Fruit fly (Drosophila melanogaster) whole organism, embryonic: Measurements from ENCODE around the gene Vps39.

Source experiments
- Ada2b ChIP-seq: fragments of 200-800 bp; sonication (Bioruptor generic); IDR thresholded peaks from 2 replicates; pipeline ENCODE4 v1.3.6; 2022; ENCODE audit warnings: missing biosample characterization, missing genetic modification characterization
- BEAF-32 ChIP-seq: fragments of 200-800 bp; sonication (Bioruptor generic); optimal IDR thresholded peaks from 3 replicates; lab custom pipeline; 2017; ENCODE audit warnings: missing biosample characterization, missing genetic modification characterization, mild to moderate bottlenecking, moderate library complexity, missing genetic modification reagents
- C15 ChIP-seq: fragments of 200-800 bp; sonication (Bioruptor generic); IDR thresholded peaks from 3 replicates; pipeline ENCODE4 v1.3.6; 2022; ENCODE audit warnings: missing biosample characterization, missing genetic modification characterization
- CG11085 ChIP-seq: fragments of 200-800 bp; sonication (Bioruptor generic); IDR thresholded peaks from 2 replicates; pipeline ENCODE4 v1.3.6; 2022; ENCODE audit warnings: missing biosample characterization, missing genetic modification characterization
- CG12071 ChIP-seq: fragments of 200-800 bp; sonication (Bioruptor generic); optimal IDR thresholded peaks from 3 replicates; lab custom pipeline; 2018; ENCODE audit warnings: missing biosample characterization, mild to moderate bottlenecking, missing genetic modification characterization
- CG12219 ChIP-seq: fragments of 200-800 bp; sonication (Bioruptor generic); optimal IDR thresholded peaks from 3 replicates; lab custom pipeline; 2018; ENCODE audit warnings: missing biosample characterization, mild to moderate bottlenecking, missing genetic modification characterization
- CG12659 ChIP-seq: fragments of 200-800 bp; sonication (Bioruptor generic); optimal IDR thresholded peaks from 3 replicates; lab custom pipeline; 2017; ENCODE audit warnings: mild to moderate bottlenecking, missing biosample characterization, missing genetic modification reagents, missing genetic modification characterization
- CG13894 ChIP-seq: fragments of 200-800 bp; sonication (Bioruptor generic); optimal IDR thresholded peaks from 3 replicates; lab custom pipeline; 2018; ENCODE audit warnings: missing biosample characterization, mild to moderate bottlenecking, missing genetic modification characterization, moderate library complexity
- CG16863 ChIP-seq: fragments of 200-800 bp; sonication (Bioruptor generic); optimal IDR thresholded peaks from 3 replicates; lab custom pipeline; 2016; ENCODE audit warnings: missing biosample characterization, missing genetic modification characterization
- CG17361 ChIP-seq: fragments of 200-800 bp; sonication (Bioruptor generic); IDR thresholded peaks from 3 replicates; pipeline ENCODE4 v1.3.6; 2022; ENCODE audit warnings: missing biosample characterization, missing genetic modification characterization
- CG18011 ChIP-seq: fragments of 200-800 bp; sonication (Bioruptor generic); optimal IDR thresholded peaks from 2 replicates; lab custom pipeline; 2017; ENCODE audit warnings: missing biosample characterization, missing genetic modification characterization, mild to moderate bottlenecking, moderate library complexity, missing genotype
- CG1832 ChIP-seq: fragments of 200-800 bp; sonication (Bioruptor generic); optimal IDR thresholded peaks from 2 replicates; lab custom pipeline; 2017; ENCODE audit warnings: missing biosample characterization, mild to moderate bottlenecking, missing genetic modification characterization, inconsistent platforms
- CG32772 ChIP-seq: fragments of 200-800 bp; sonication (Bioruptor generic); IDR thresholded peaks from 2 replicates; pipeline ENCODE4 v1.3.6; 2022; ENCODE audit warnings: missing biosample characterization, missing genetic modification characterization
- CG3407 ChIP-seq: fragments of 200-800 bp; sonication (Bioruptor generic); optimal IDR thresholded peaks from 2 replicates; lab custom pipeline; 2018; ENCODE audit warnings: missing biosample characterization, mild to moderate bottlenecking, missing genetic modification characterization
- CG4360 ChIP-seq: fragments of 200-800 bp; sonication (Bioruptor generic); IDR thresholded peaks from 2 replicates; pipeline ENCODE4 v1.3.6; 2022; ENCODE audit warnings: missing biosample characterization, missing genetic modification characterization
- CG4730 ChIP-seq: fragments of 200-800 bp; sonication (Bioruptor generic); IDR thresholded peaks from 2 replicates; pipeline ENCODE4 v1.3.6; 2022; ENCODE audit warnings: missing biosample characterization, missing genetic modification characterization
- CG4820 ChIP-seq: fragments of 200-800 bp; sonication (Bioruptor generic); optimal IDR thresholded peaks from 3 replicates; lab custom pipeline; 2016; ENCODE audit warnings: missing biosample characterization, missing genetic modification characterization
- CG6813 ChIP-seq: fragments of 200-800 bp; sonication (Bioruptor generic); optimal IDR thresholded peaks from 2 replicates; lab custom pipeline; 2017; ENCODE audit warnings: missing biosample characterization, missing genetic modification characterization, mild to moderate bottlenecking, moderate library complexity, missing genetic modification reagents
- CG7556 ChIP-seq: fragments of 200-800 bp; sonication (Bioruptor generic); optimal IDR thresholded peaks from 2 replicates; lab custom pipeline; 2017; ENCODE audit warnings: missing biosample characterization, mild to moderate bottlenecking, missing genetic modification characterization
- CG7928 ChIP-seq: fragments of 200-800 bp; sonication (Bioruptor generic); optimal IDR thresholded peaks from 2 replicates; lab custom pipeline; 2017; ENCODE audit warnings: missing biosample characterization, mild to moderate bottlenecking, missing genetic modification characterization
- CG8924 ChIP-seq: fragments of 200-800 bp; optimal IDR thresholded peaks from 3 replicates; lab custom pipeline; 2019; ENCODE audit warnings: missing biosample characterization, mild to moderate bottlenecking, missing genetic modification characterization, moderate library complexity
- CkIIα-i1 ChIP-seq: fragments of 200-800 bp; sonication (Bioruptor generic); IDR thresholded peaks from 2 replicates; pipeline ENCODE4 v1.3.6; 2022; ENCODE audit warnings: missing biosample characterization, missing genetic modification characterization
- CrebB ChIP-seq: fragments of 200-800 bp; sonication (Bioruptor generic); optimal IDR thresholded peaks from 3 replicates; lab custom pipeline; 2018; ENCODE audit warnings: missing biosample characterization, mild to moderate bottlenecking, missing genetic modification characterization
- Dek ChIP-seq: fragments of 200-800 bp; sonication (Bioruptor generic); optimal IDR thresholded peaks from 3 replicates; lab custom pipeline; 2019; ENCODE audit warnings: missing biosample characterization, mild to moderate bottlenecking, missing genetic modification characterization, moderate library complexity
- HmgD ChIP-seq: fragments of 200-800 bp; sonication (Bioruptor generic); optimal IDR thresholded peaks from 3 replicates; lab custom pipeline; 2016; ENCODE audit warnings: missing biosample characterization, missing genetic modification characterization
- Hr78 ChIP-seq, 2 experiments: fragments of 200-800 bp in 1 of 2; fragments of >200 bp in 1 of 2; sonication (Bioruptor generic) in 1 of 2; optimal IDR thresholded peaks; 2 replicates each; lab custom pipeline; 2017 to 2019; ENCODE audit warnings: missing biosample characterization in 2 of 2, missing genetic modification characterization in 2 of 2, mild to moderate bottlenecking in 1 of 2, moderate library complexity in 1 of 2
- Jarid2 ChIP-seq: fragments of 200-800 bp; sonication (Bioruptor generic); optimal IDR thresholded peaks from 3 replicates; lab custom pipeline; 2017; ENCODE audit warnings: mild to moderate bottlenecking, missing biosample characterization, missing genetic modification reagents, missing genetic modification characterization
- Sry-β ChIP-seq: fragments of 200-800 bp; sonication (Bioruptor generic); optimal IDR thresholded peaks from 2 replicates; lab custom pipeline; 2018; ENCODE audit warnings: missing biosample characterization, mild to moderate bottlenecking, missing genetic modification characterization, moderate library complexity
- Xbp1 ChIP-seq: fragments of 200-800 bp; sonication (Bioruptor generic); optimal IDR thresholded peaks from 3 replicates; lab custom pipeline; 2016; ENCODE audit warnings: missing biosample characterization, mild to moderate bottlenecking, missing genetic modification characterization
- ara ChIP-seq: fragments of 200-800 bp; sonication (Bioruptor generic); IDR thresholded peaks from 2 replicates; pipeline ENCODE4 v1.3.6; 2022; ENCODE audit warnings: missing biosample characterization, missing genetic modification characterization
- az2 ChIP-seq: fragments of 200-800 bp; sonication (Bioruptor generic); optimal IDR thresholded peaks from 3 replicates; lab custom pipeline; 2016; ENCODE audit warnings: missing biosample characterization, missing genetic modification characterization
- bbx ChIP-seq: fragments of 200-800 bp; sonication (Bioruptor generic); IDR thresholded peaks from 2 replicates; pipeline ENCODE4 v1.3.6; 2022; ENCODE audit warnings: missing biosample characterization, missing genetic modification characterization; ENCODE audit not compliant: partially characterized antibody
- chinmo ChIP-seq: fragments of 200-800 bp; sonication (Bioruptor generic); IDR thresholded peaks from 4 replicates; pipeline ENCODE4 v1.3.6; 2022; ENCODE audit warnings: missing biosample characterization, missing genetic modification characterization; ENCODE audit not compliant: partially characterized antibody
- crc ChIP-seq: fragments of 200-800 bp; sonication (Bioruptor generic); optimal IDR thresholded peaks from 2 replicates; lab custom pipeline; 2016; ENCODE audit warnings: missing biosample characterization, missing genetic modification characterization
- danr ChIP-seq: fragments of 200-800 bp; sonication (Bioruptor generic); IDR thresholded peaks from 2 replicates; pipeline ENCODE4 v1.3.6; 2022; ENCODE audit warnings: missing biosample characterization, missing genetic modification characterization
- gt ChIP-seq: fragments of 200-800 bp; sonication (Bioruptor generic); IDR thresholded peaks from 2 replicates; pipeline ENCODE4 v1.3.6; 2022; ENCODE audit warnings: missing biosample characterization, missing genetic modification characterization
- hkb ChIP-seq, 2 experiments: fragments of 200-800 bp in 1 of 2; fragments of >200 bp in 1 of 2; sonication (Bioruptor generic) in 1 of 2; IDR thresholded peaks in 1 of 2; optimal IDR thresholded peaks in 1 of 2; 2 replicates each; pipeline versions ENCODE4 v1.3.6 to Lab custom; 2017 to 2022; ENCODE audit warnings: missing biosample characterization in 1 of 2, missing genetic modification characterization in 1 of 2
- nom ChIP-seq: fragments of 200-800 bp; sonication (Bioruptor generic); optimal IDR thresholded peaks from 2 replicates; lab custom pipeline; 2017; ENCODE audit warnings: missing biosample characterization, missing genetic modification characterization, mild to moderate bottlenecking, moderate library complexity, missing genetic modification reagents
- org-1 ChIP-seq: fragments of 200-800 bp; sonication (Bioruptor generic); optimal IDR thresholded peaks from 2 replicates; lab custom pipeline; 2017; ENCODE audit warnings: missing biosample characterization, missing genetic modification characterization
- p53 ChIP-seq: fragments of 200-800 bp; sonication (Bioruptor generic); optimal IDR thresholded peaks from 2 replicates; lab custom pipeline; 2016; ENCODE audit warnings: missing biosample characterization, missing genetic modification characterization
- salm ChIP-seq: fragments of 200-800 bp; sonication (Bioruptor generic); optimal IDR thresholded peaks from 2 replicates; lab custom pipeline; 2018; ENCODE audit warnings: missing biosample characterization, mild to moderate bottlenecking, missing genetic modification characterization
- scrt ChIP-seq: fragments of 200-800 bp; sonication (Bioruptor generic); optimal IDR thresholded peaks from 2 replicates; lab custom pipeline; 2018; ENCODE audit warnings: missing biosample characterization, mild to moderate bottlenecking, missing genetic modification characterization, moderate library complexity
- sens ChIP-seq: fragments of 200-800 bp; sonication (Bioruptor generic); peaks from one replicate; lab custom pipeline; 2016; ENCODE audit warnings: missing biosample characterization, missing genetic modification characterization
- slbo ChIP-seq: fragments of 200-800 bp; sonication (Bioruptor generic); IDR thresholded peaks from 2 replicates; pipeline ENCODE4 v1.3.6; 2022; ENCODE audit warnings: missing biosample characterization, missing genetic modification characterization
- sna ChIP-seq: fragments of 200-800 bp; sonication (Bioruptor generic); IDR thresholded peaks from 2 replicates; pipeline ENCODE4 v1.3.6; 2022; ENCODE audit warnings: missing biosample characterization, missing genetic modification characterization; ENCODE audit not compliant: partially characterized antibody
- sqz ChIP-seq: fragments of 200-800 bp; sonication (Bioruptor generic); optimal IDR thresholded peaks from 3 replicates; lab custom pipeline; 2018; ENCODE audit warnings: missing biosample characterization, mild to moderate bottlenecking, missing genetic modification characterization
- trem ChIP-seq: fragments of 200-800 bp; optimal IDR thresholded peaks from 3 replicates; lab custom pipeline; 2019; ENCODE audit warnings: missing biosample characterization, mild to moderate bottlenecking, missing genetic modification characterization, moderate library complexity
- tup ChIP-seq: fragments of 200-800 bp; sonication (Bioruptor generic); optimal IDR thresholded peaks from 2 replicates; lab custom pipeline; 2016; ENCODE audit warnings: missing biosample characterization, mild to moderate bottlenecking, missing genetic modification characterization, moderate library complexity
- zfh1 ChIP-seq: fragments of 200-800 bp; sonication (Bioruptor generic); IDR thresholded peaks from 3 replicates; pipeline ENCODE4 v1.3.6; 2022; ENCODE audit warnings: missing biosample characterization, missing genetic modification characterization

Gene Vps39

dm6 chr3R:18311368-18311919 lies 37.2 kb upstream of the Vps39 start (continued):
- TF ChIP-seq CG32772 (GFP tag; lab: Robert Waterston, UW) (0 out of 2 replicates have a peak, but pooled peaks have one; percentile 16), slbo (GFP tag; lab: Robert Waterston, UW) (peak; percentile 50), danr (no peak), CG12071 (GFP tag; lab: Kevin White, UChicago) (peak; percentile 79), CG4360 (GFP tag; lab: Robert Waterston, UW) (peak; percentile 82), p53 (GFP tag; lab: Kevin White, UChicago) (peak; percentile 49), CG12659 (GFP tag; lab: Kevin White, UChicago) (peak; percentile 49), Ada2b (peak; percentile 14), CrebB (tag; lab: Kevin White, UChicago) (peak; percentile 72), CG8924 (tag; lab: Kevin White, UChicago) (peak; percentile 73), CG18011 (GFP tag; lab: Kevin White, UChicago) (peak; percentile 24), hkb (optimal IDR thresholded peaks at IDR 0.05; lab: Kevin White, UChicago) (no peak), hkb (GFP tag; IDR thresholded peaks at IDR 0.05; lab: Robert Waterston, UW) (peak; percentile 73), bbx (GFP tag; lab: Robert Waterston, UW) (peak; percentile 53; the same call in 1 of the 2 replicates), gt (GFP tag; lab: Robert Waterston, UW) (0 out of 2 replicates have a peak, but pooled peaks have one; percentile 20), nom (peak; percentile 45), CkIIα-i1 (GFP tag; lab: Robert Waterston, UW) (no peak), az2 (GFP tag; lab: Kevin White, UChicago) (peak; percentile 14), BEAF-32 (no peak), CG1832 (GFP tag; lab: Kevin White, UChicago) (peak; percentile 71), CG4820 (peak; percentile 18), org-1 (GFP tag; lab: Kevin White, UChicago) (peak; percentile 38), Dek (peak; percentile 27), CG11085 (GFP tag; lab: Robert Waterston, UW) (no peak), CG7556 (GFP tag; lab: Kevin White, UChicago) (peak; percentile 93), Sry-β (peak; percentile 23), CG7928 (GFP tag; lab: Kevin White, UChicago) (no peak), crc (GFP tag; lab: Kevin White, UChicago) (peak; percentile 9), sens (GFP tag; lab: Kevin White, UChicago) (peak; percentile 83), scrt (peak; percentile 61), CG12219 (peak; percentile 43), zfh1 (GFP tag; lab: Robert Waterston, UW) (peak; percentile 80), trem (tag; lab: Kevin White, UChicago) (no peak), HmgD (GFP tag; lab: Kevin White, UChicago) (no peak), Hr78 (GFP tag; optimal IDR thresholded peaks at IDR 0.05; lab: Kevin White, UChicago) (peak in 1 of 2 experiments; percentile 95), salm (tag; lab: Kevin White, UChicago) (no peak), sqz (GFP tag; lab: Kevin White, UChicago) (peak; percentile 25), CG4730 (GFP tag; lab: Robert Waterston, UW) (no peak), CG13894 (tag; lab: Kevin White, UChicago) (peak; percentile 50), sna (GFP tag; lab: Robert Waterston, UW) (no peak), CG17361 (GFP tag; lab: Robert Waterston, UW) (peak; percentile 97; the same call in 2 of the 3 replicates), tup (GFP tag; lab: Kevin White, UChicago) (peak; percentile 18), CG16863 (GFP tag; lab: Kevin White, UChicago) (peak; percentile 22), CG6813 (GFP tag; lab: Kevin White, UChicago) (peak; percentile 85), CG3407 (GFP tag; lab: Kevin White, UChicago) (peak; percentile 86), C15 (GFP tag; lab: Robert Waterston, UW) (no peak), ara (GFP tag; lab: Robert Waterston, UW) (peak; percentile 75), Xbp1 (GFP tag; lab: Kevin White, UChicago) (peak; percentile 1), Jarid2 (GFP tag; lab: Kevin White, UChicago) (peak; percentile 33), chinmo (GFP tag; lab: Robert Waterston, UW) (peak; percentile 78; the same call in 2 of the 4 replicates)
